Fruit fly (Drosophila melanogaster) whole organism, embryonic: ENCODE measurements around the gene Tdg.

Source experiments
- Blimp-1 ChIP-seq: fragments of 200-800 bp; sonication (Bioruptor generic); optimal IDR thresholded peaks from 3 replicates; lab custom pipeline; 2018; ENCODE audit warnings: missing biosample characterization, missing genetic modification characterization, mild to moderate bottlenecking, moderate library complexity, missing genetic modification reagents
- BtbVII ChIP-seq: fragments of 200-800 bp; sonication (Bioruptor generic); optimal IDR thresholded peaks from 3 replicates; lab custom pipeline; 2017; ENCODE audit warnings: missing biosample characterization, mild to moderate bottlenecking, missing genetic modification characterization
- CG10321 ChIP-seq: fragments of 200-800 bp; sonication (Bioruptor generic); IDR thresholded peaks from 2 replicates; pipeline ENCODE4 v1.3.6; 2022; ENCODE audit warnings: missing biosample characterization, missing genetic modification characterization
- CG11398 ChIP-seq: fragments of 200-800 bp; sonication (Bioruptor generic); optimal IDR thresholded peaks from 2 replicates; lab custom pipeline; 2016; ENCODE audit warnings: missing biosample characterization, missing genetic modification characterization
- CG11695 ChIP-seq: fragments of 200-800 bp; sonication (Bioruptor generic); IDR thresholded peaks from 3 replicates; pipeline ENCODE4 v1.3.6; 2022; ENCODE audit warnings: missing biosample characterization, missing genetic modification characterization
- CG13424 ChIP-seq: fragments of 200-800 bp; sonication (Bioruptor generic); optimal IDR thresholded peaks from 2 replicates; lab custom pipeline; 2019; ENCODE audit warnings: missing biosample characterization, mild to moderate bottlenecking, missing genetic modification characterization, moderate library complexity
- CG14710 ChIP-seq: fragments of 200-800 bp; sonication (Bioruptor generic); optimal IDR thresholded peaks from 3 replicates; lab custom pipeline; 2019; ENCODE audit warnings: missing biosample characterization, mild to moderate bottlenecking, missing genetic modification characterization, moderate library complexity
- CG15696 ChIP-seq: fragments of 200-800 bp; sonication (Bioruptor generic); optimal IDR thresholded peaks from 2 replicates; lab custom pipeline; 2019; ENCODE audit warnings: missing biosample characterization, mild to moderate bottlenecking, missing genetic modification characterization, moderate library complexity
- CG17361 ChIP-seq: fragments of 200-800 bp; sonication (Bioruptor generic); IDR thresholded peaks from 3 replicates; pipeline ENCODE4 v1.3.6; 2022; ENCODE audit warnings: missing biosample characterization, missing genetic modification characterization
- CG1832 ChIP-seq: fragments of 200-800 bp; sonication (Bioruptor generic); optimal IDR thresholded peaks from 2 replicates; lab custom pipeline; 2017; ENCODE audit warnings: missing biosample characterization, mild to moderate bottlenecking, missing genetic modification characterization, inconsistent platforms
- CG2199 ChIP-seq: fragments of 200-800 bp; sonication (Bioruptor generic); IDR thresholded peaks from 3 replicates; pipeline ENCODE4 v1.3.6; 2022; ENCODE audit warnings: missing biosample characterization, missing genetic modification characterization
- CG3407 ChIP-seq: fragments of 200-800 bp; sonication (Bioruptor generic); optimal IDR thresholded peaks from 2 replicates; lab custom pipeline; 2018; ENCODE audit warnings: missing biosample characterization, mild to moderate bottlenecking, missing genetic modification characterization
- CG4617 ChIP-seq: fragments of 200-800 bp; sonication (Bioruptor generic); optimal IDR thresholded peaks from 3 replicates; lab custom pipeline; 2016; ENCODE audit warnings: missing biosample characterization, missing genetic modification characterization, borderline replicate concordance
- CG4854 ChIP-seq: fragments of 200-800 bp; sonication (Bioruptor generic); optimal IDR thresholded peaks from 2 replicates; lab custom pipeline; 2016; ENCODE audit warnings: missing biosample characterization, missing genetic modification characterization, inconsistent platforms
- CG6765 ChIP-seq: fragments of 200-800 bp; sonication (Bioruptor generic); optimal IDR thresholded peaks from 3 replicates; lab custom pipeline; 2017; ENCODE audit warnings: missing biosample characterization, mild to moderate bottlenecking, missing genetic modification characterization
- CG8290 ChIP-seq, 3 experiments: fragments of 200-800 bp; sonication (Bioruptor generic); optimal IDR thresholded peaks; 2 replicates each; lab custom pipeline; 2016 to 2019; ENCODE audit warnings: missing biosample characterization in 3 of 3, missing genetic modification characterization in 3 of 3, mild to moderate bottlenecking in 2 of 3, moderate library complexity in 1 of 3
- CG8359 ChIP-seq: fragments of 200-800 bp; sonication (Bioruptor generic); optimal IDR thresholded peaks from 2 replicates; lab custom pipeline; 2017; ENCODE audit warnings: missing biosample characterization, mild to moderate bottlenecking, missing genetic modification characterization, borderline replicate concordance
- CG8765 ChIP-seq: fragments of 200-800 bp; sonication (Bioruptor generic); IDR thresholded peaks from 2 replicates; pipeline ENCODE4 v1.3.6; 2022; ENCODE audit warnings: missing biosample characterization, missing genetic modification characterization
- Dek ChIP-seq: fragments of 200-800 bp; sonication (Bioruptor generic); optimal IDR thresholded peaks from 3 replicates; lab custom pipeline; 2019; ENCODE audit warnings: missing biosample characterization, mild to moderate bottlenecking, missing genetic modification characterization, moderate library complexity
- HLH54F ChIP-seq: fragments of 200-800 bp; sonication (Bioruptor generic); optimal IDR thresholded peaks from 3 replicates; lab custom pipeline; 2016; ENCODE audit warnings: missing biosample characterization, missing genetic modification characterization
- Hr3 ChIP-seq: fragments of 200-800 bp; sonication (Bioruptor generic); optimal IDR thresholded peaks from 3 replicates; lab custom pipeline; 2016; ENCODE audit warnings: missing biosample characterization, missing genetic modification characterization
- Hr78 ChIP-seq, 2 experiments: fragments of 200-800 bp in 1 of 2; fragments of >200 bp in 1 of 2; sonication (Bioruptor generic) in 1 of 2; optimal IDR thresholded peaks; 2 replicates each; lab custom pipeline; 2017 to 2019; ENCODE audit warnings: missing biosample characterization in 2 of 2, missing genetic modification characterization in 2 of 2, mild to moderate bottlenecking in 1 of 2, moderate library complexity in 1 of 2
- Lim3 ChIP-seq: fragments of 200-800 bp; sonication (Bioruptor generic); IDR thresholded peaks from 2 replicates; pipeline ENCODE4 v1.3.6; 2022; ENCODE audit warnings: missing biosample characterization, missing genetic modification characterization
- Meics ChIP-seq: fragments of 200-800 bp; sonication (Bioruptor generic); optimal IDR thresholded peaks from 2 replicates; lab custom pipeline; 2017; ENCODE audit warnings: missing biosample characterization, mild to moderate bottlenecking, missing genetic modification characterization
- Pdp1 ChIP-seq, 2 experiments: fragments of 200-800 bp; sonication (Bioruptor generic); optimal IDR thresholded peaks; 3 replicates each; lab custom pipeline; 2016; ENCODE audit warnings: missing biosample characterization in 2 of 2, missing genetic modification characterization in 2 of 2, mild to moderate bottlenecking in 1 of 2, moderate library complexity in 1 of 2
- Taf1 ChIP-seq: fragments of 200-800 bp; sonication (Bioruptor generic); IDR thresholded peaks from 2 replicates; pipeline ENCODE4 v1.3.6; 2022; ENCODE audit warnings: missing biosample characterization, missing genetic modification characterization
- Usf ChIP-seq: fragments of 200-800 bp; sonication (Bioruptor generic); optimal IDR thresholded peaks from 2 replicates; lab custom pipeline; 2017; ENCODE audit warnings: missing genotype, missing biosample characterization, missing genetic modification characterization
- ara ChIP-seq: fragments of 200-800 bp; sonication (Bioruptor generic); IDR thresholded peaks from 2 replicates; pipeline ENCODE4 v1.3.6; 2022; ENCODE audit warnings: missing biosample characterization, missing genetic modification characterization
- ato ChIP-seq: fragments of 200-800 bp; sonication (Bioruptor generic); IDR thresholded peaks from 2 replicates; pipeline ENCODE4 v1.3.6; 2022; ENCODE audit warnings: missing biosample characterization, missing genetic modification characterization; ENCODE audit not compliant: partially characterized antibody
- dpn ChIP-seq, 2 experiments: fragments of 200-800 bp; sonication (Bioruptor generic); optimal IDR thresholded peaks; 3 replicates each; lab custom pipeline; 2016; ENCODE audit warnings: missing biosample characterization in 2 of 2, missing genetic modification characterization in 2 of 2
- emc ChIP-seq: fragments of 200-800 bp; sonication (Bioruptor generic); optimal IDR thresholded peaks from 2 replicates; lab custom pipeline; 2016; ENCODE audit warnings: missing biosample characterization, missing genetic modification characterization
- ems ChIP-seq: fragments of 200-800 bp; sonication (Bioruptor generic); optimal IDR thresholded peaks from 3 replicates; lab custom pipeline; 2016; ENCODE audit warnings: missing biosample characterization, missing genetic modification characterization
- gfzf ChIP-seq: fragments of 200-800 bp; sonication (Bioruptor generic); optimal IDR thresholded peaks from 2 replicates; lab custom pipeline; 2016; ENCODE audit warnings: missing biosample characterization, mild to moderate bottlenecking, missing genetic modification characterization, moderate library complexity
- gsb-n ChIP-seq: fragments of 200-800 bp; sonication (Bioruptor generic); optimal IDR thresholded peaks from 3 replicates; lab custom pipeline; 2018; ENCODE audit warnings: missing biosample characterization, mild to moderate bottlenecking, missing genetic modification characterization
- insv ChIP-seq, 2 experiments: fragments of 200-800 bp; sonication (Bioruptor generic); optimal IDR thresholded peaks; 3 replicates each; lab custom pipeline; 2016 to 2018; ENCODE audit warnings: missing biosample characterization in 2 of 2, missing genetic modification characterization in 2 of 2
- jigr1 ChIP-seq: fragments of 200-800 bp; sonication (Bioruptor generic); IDR thresholded peaks from 3 replicates; pipeline ENCODE4 v1.3.6; 2022; ENCODE audit warnings: missing biosample characterization, missing genetic modification characterization
- oc ChIP-seq: fragments of 200-800 bp; sonication (Bioruptor generic); optimal IDR thresholded peaks from 2 replicates; lab custom pipeline; 2018; ENCODE audit warnings: missing biosample characterization, mild to moderate bottlenecking, missing genetic modification characterization, moderate library complexity
- pum ChIP-seq: fragments of 200-800 bp; sonication (Bioruptor generic); optimal IDR thresholded peaks from 2 replicates; lab custom pipeline; 2016; ENCODE audit warnings: missing biosample characterization, missing genetic modification characterization
- sc ChIP-seq, 3 experiments: fragments of >200 bp in 2 of 3; fragments of 200-800 bp in 1 of 3; sonication (Bioruptor generic) in 1 of 3; optimal IDR thresholded peaks; 2 replicates in 2 of 3; 3 replicates in 1 of 3; lab custom pipeline; 2017; ENCODE audit warnings: mild to moderate bottlenecking in 1 of 3, missing biosample characterization in 1 of 3, missing genetic modification characterization in 1 of 3, missing genetic modification reagents in 1 of 3
- sens ChIP-seq: fragments of 200-800 bp; sonication (Bioruptor generic); peaks from one replicate; lab custom pipeline; 2016; ENCODE audit warnings: missing biosample characterization, missing genetic modification characterization
- sisA ChIP-seq: fragments of 200-800 bp; sonication (Bioruptor generic); IDR thresholded peaks from 2 replicates; pipeline ENCODE4 v1.3.6; 2022; ENCODE audit warnings: missing biosample characterization, missing genetic modification characterization
- slbo ChIP-seq: fragments of 200-800 bp; sonication (Bioruptor generic); IDR thresholded peaks from 2 replicates; pipeline ENCODE4 v1.3.6; 2022; ENCODE audit warnings: missing biosample characterization, missing genetic modification characterization
- slp2 ChIP-seq: fragments of 200-800 bp; sonication (Bioruptor generic); optimal IDR thresholded peaks from 2 replicates; lab custom pipeline; 2016; ENCODE audit warnings: missing biosample characterization, missing genetic modification characterization
- ttk ChIP-seq: fragments of 200-800 bp; sonication (Bioruptor generic); IDR thresholded peaks from 2 replicates; pipeline ENCODE4 v2.1.2; 2022; ENCODE audit warnings: missing biosample characterization, missing genetic modification characterization
- zen ChIP-seq: fragments of 200-800 bp; sonication (Bioruptor generic); optimal IDR thresholded peaks from 3 replicates; lab custom pipeline; 2018; ENCODE audit warnings: missing biosample characterization, mild to moderate bottlenecking, missing genetic modification characterization, moderate library complexity

The Tdg gene

DNA sequence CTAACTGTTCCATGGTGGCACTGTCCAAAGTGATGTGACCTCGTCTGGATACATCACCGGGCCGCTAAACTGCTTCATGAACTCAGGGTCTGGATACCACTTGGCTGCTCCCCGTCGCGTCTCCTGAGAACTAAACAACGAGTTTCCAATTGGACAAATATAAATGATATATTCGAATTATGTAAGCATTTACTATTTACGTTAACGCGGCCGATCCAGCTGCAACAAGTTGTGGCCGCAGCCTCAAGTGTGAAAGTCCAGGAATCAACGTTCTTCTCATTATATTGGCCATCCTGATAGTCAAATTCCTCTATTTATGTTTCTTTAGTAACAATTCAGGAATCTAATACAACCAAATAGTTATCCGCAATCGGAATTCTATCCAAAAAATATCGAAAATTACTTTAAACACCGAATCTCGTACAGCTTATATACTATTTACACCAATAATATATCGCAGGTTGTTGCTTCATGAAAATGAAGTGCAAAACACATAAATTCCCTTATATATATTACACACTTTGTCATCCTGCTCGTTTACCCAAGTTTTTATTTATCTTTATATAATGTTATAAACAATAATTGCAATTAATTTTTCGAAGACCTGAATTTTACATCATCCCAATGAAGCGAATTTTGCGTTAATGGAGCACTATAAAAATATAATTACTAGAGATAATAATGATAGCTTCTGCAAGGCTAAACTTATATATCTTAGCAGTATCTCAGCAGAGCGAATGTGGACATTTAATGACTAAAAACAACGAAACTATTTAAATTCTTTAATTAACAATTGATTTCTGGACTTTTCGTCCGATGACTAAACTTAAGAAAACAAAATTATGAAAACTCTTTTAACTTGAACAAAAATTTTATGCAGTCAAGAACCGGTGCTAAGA, 13.0 kb upstream of the Tdg start (continued):
- TF ChIP-seq slbo (GFP tag; lab: Robert Waterston, UW) (no peak), dpn (GFP tag; optimal IDR thresholded peaks at IDR 0.05; lab: Kevin White, UChicago) (no peak), ttk (GFP tag; lab: Robert Waterston, UW) (no peak), CG14710 (tag; lab: Kevin White, UChicago) (peak; percentile 53), CG1832 (no peak), sc (optimal IDR thresholded peaks at IDR 0.05; lab: Kevin White, UChicago) (no peak), sc (GFP tag; optimal IDR thresholded peaks at IDR 0.05; lab: Kevin White, UChicago) (no peak), Hr78 (GFP tag; optimal IDR thresholded peaks at IDR 0.05; lab: Kevin White, UChicago) (peak in 1 of 2 experiments; percentile 42), ara (GFP tag; lab: Robert Waterston, UW) (no peak), sisA (GFP tag; lab: Robert Waterston, UW) (no peak), jigr1 (GFP tag; lab: Robert Waterston, UW) (no peak), insv (GFP tag; optimal IDR thresholded peaks at IDR 0.05; lab: Kevin White, UChicago) (peak in 1 of 2 experiments; percentile 86), CG15696 (tag; lab: Kevin White, UChicago) (peak; percentile 3), gfzf (GFP tag; lab: Kevin White, UChicago) (peak; percentile 26), emc (GFP tag; lab: Kevin White, UChicago) (no peak), CG4617 (GFP tag; lab: Kevin White, UChicago) (peak; percentile 46), CG4854 (GFP tag; lab: Kevin White, UChicago) (no peak), Usf (GFP tag; lab: Kevin White, UChicago) (peak; percentile 6), oc (no peak), CG13424 (tag; lab: Kevin White, UChicago) (no peak), Pdp1 (GFP tag; optimal IDR thresholded peaks at IDR 0.05; lab: Kevin White, UChicago) (peak in 1 of 2 experiments; percentile 95)

DNA sequence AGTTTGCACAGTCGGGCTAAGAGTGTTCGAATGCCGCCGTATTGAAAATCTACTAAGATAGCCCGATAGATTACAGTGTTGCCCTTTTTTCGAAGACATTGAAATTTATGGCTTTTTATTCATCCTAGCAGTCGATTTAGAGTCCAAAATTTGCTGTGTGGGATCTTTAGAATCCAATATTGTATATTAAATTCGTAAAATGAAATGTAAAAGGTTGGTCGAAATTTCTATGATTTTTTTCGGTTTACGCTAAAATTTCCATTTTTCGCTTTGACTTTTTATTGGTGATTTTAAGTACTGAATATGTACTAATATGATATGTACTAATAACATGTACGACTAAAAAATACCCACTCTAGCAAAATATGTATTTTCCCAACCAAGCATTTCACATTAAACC, 9.6 kb upstream of the Tdg start:
- no peak for TF ChIP-seq Lim3
- no peak for TF ChIP-seq Dek (tag; lab: Kevin White, UChicago)
- peak; percentile 9 for TF ChIP-seq sens (GFP tag; lab: Kevin White, UChicago)
- no peak for TF ChIP-seq gsb-n (tag; lab: Kevin White, UChicago)
- TF ChIP-seq, all 482 proteins: peak for 1

dm6 chr4:558456-558855, 802 bp upstream of the Tdg start:
- TF ChIP-seq Taf1 (no peak), CG11398 (GFP tag; lab: Kevin White, UChicago) (no peak), HLH54F (GFP tag; lab: Kevin White, UChicago) (no peak), Meics (GFP tag; lab: Kevin White, UChicago) (no peak), CG11695 (no peak), slp2 (no peak), CG10321 (GFP tag; lab: Robert Waterston, UW) (no peak), Hr3 (GFP tag; lab: Kevin White, UChicago) (no peak), CG8765 (GFP tag; lab: Robert Waterston, UW) (no peak), CG8359 (no peak), BtbVII (GFP tag; lab: Kevin White, UChicago) (peak; percentile 37), ems (GFP tag; lab: Kevin White, UChicago) (no peak), CG8290 (GFP tag; optimal IDR thresholded peaks at IDR 0.05; lab: Kevin White, UChicago) (no peak), CG8290 (tag; optimal IDR thresholded peaks at IDR 0.05; lab: Kevin White, UChicago) (peak in 1 of 2 experiments; percentile 64), CG3407 (GFP tag; lab: Kevin White, UChicago) (no peak), Blimp-1 (GFP tag; lab: Kevin White, UChicago) (no peak), CG6765 (GFP tag; lab: Kevin White, UChicago) (peak; percentile 7), CG17361 (no peak), ato (GFP tag; lab: Robert Waterston, UW) (no peak), pum (GFP tag; lab: Kevin White, UChicago) (no peak), zen (tag; lab: Kevin White, UChicago) (no peak), CG2199 (GFP tag; lab: Robert Waterston, UW) (0 out of 3 replicates have a peak, but pooled peaks have one; percentile 74)
